Fruit fly (Drosophila melanogaster): ENCODE data around the gene her.

The her gene

DNA sequence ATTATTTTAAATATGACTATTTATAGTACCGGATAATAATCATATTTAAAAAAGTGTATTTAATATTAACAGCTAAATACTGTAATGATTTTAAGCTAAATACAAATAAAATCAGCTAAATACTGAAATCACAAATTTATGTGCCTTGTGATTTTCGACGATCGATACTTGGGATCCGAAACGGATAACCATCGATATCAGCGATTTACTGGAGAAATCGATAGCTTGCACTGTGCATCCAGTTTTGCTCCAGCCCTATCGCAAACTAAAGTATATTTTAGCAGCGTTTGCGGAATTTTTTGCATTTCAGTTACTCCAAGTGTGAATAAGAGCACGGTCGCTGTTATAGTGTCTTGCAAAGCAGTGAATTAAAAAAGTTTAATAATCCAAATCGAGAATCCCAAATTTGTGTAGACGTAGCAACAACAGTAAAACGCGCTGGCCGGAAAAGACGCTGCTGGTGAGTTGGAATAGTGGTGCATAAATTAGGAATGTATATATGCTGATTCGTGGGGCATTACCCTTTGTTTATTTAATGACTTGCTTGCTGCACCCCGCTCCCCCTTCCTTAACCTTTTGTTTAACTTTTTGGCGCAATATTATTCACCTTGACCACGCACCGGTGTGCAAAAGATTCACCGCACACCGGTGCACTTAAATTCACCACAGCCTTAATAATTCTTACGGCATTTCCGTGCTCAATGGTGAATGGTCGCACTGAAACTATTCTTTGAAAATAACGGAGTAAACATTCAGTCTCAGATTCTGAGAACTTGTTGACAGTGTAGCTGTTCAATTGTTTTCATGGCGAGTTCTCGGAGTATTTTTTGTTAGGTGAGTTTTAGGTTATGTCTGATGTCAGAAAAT lies 3.1 kb downstream of the her start, which contains the start of the genes grp and squ:
TSS of gene grp (plus strand) at position 238 of the 867 bp plus-strand sequence.
TSS of gene squ (plus strand) at position 238 of the 867 bp plus-strand sequence.
- TF ChIP-seq CTCF (optimal IDR thresholded peaks at IDR 0.05) = peak in 1 of 2 experiments; percentile 27
- no peak for TF ChIP-seq CG8478 (optimal IDR thresholded peaks at IDR 0.05)

DNA sequence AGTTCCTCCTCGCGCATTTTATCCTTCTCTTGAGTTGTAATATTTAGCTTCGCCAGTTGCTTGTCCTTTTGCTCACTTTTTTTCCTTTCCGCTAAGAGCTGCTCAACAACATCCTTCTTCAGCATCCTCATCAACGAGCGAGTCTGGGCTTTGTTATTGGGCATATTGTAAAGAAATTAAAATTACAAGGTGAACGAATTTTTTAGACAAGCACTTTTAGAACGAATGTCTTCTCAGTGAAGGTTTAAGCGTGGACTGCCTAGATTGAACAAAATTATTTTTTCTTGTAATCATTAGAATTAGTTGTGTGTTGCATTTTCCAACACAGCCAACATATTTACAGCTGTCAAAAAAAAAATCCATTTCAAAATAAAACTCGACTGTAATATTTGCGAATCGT lies 5.2 kb downstream of the her start, which contains the start of gene CG33552:
TSS of gene CG33552 (plus strand) at position 301 of the 400 bp plus-strand sequence.
- TF ChIP-seq CG8478 (optimal IDR thresholded peaks at IDR 0.05) (no peak), CTCF (optimal IDR thresholded peaks at IDR 0.05) (no peak)

DNA sequence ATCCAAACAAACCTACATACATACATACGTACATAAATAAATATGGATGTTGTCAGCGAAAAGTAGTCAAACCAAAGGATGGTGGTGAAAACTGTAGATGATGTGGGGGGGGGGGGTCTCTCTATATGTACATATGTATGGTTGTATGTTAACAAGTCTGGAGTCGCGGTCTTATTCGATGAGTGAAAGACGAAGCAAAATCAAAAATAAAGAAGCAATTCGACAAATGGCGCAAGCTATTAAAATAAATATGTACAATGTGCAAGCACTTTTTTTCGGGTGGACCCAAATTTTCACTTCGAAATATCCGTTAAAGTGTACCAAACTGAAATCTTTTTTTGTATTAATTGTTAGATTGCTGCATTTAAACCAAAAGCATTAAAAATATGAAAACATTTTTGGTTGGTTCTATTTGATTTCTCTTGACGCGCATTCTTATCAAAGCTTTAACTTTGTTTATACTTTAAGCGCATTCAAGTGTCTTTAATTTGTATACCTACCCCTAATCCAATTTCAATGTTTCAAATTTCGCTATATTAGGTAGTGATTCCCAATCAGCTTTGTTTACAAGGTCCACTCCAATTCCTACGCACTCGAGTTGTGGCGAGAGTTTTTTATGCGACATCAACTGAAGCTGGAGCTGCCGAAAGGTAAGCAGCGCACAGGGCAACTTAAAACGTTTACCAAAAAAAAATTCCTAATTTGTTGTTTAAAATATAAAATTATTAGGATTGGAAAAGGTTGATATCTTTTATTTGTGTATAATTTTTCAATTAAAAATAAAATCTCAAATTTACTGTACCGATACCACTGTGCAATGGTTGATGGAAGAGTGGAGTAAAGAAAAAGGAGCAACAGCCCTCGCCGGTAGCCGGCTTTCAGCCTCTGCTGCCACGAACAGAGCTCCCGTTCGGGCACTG lies 7.2 kb downstream of the her start, which contains the start of gene CG31807:
TSS of gene CG31807 (minus strand) at position 51 of the 920 bp plus-strand sequence.
- no peak for TF ChIP-seq CTCF (optimal IDR thresholded peaks at IDR 0.05)
- TF ChIP-seq CG8478 (optimal IDR thresholded peaks at IDR 0.05) = no peak

DNA sequence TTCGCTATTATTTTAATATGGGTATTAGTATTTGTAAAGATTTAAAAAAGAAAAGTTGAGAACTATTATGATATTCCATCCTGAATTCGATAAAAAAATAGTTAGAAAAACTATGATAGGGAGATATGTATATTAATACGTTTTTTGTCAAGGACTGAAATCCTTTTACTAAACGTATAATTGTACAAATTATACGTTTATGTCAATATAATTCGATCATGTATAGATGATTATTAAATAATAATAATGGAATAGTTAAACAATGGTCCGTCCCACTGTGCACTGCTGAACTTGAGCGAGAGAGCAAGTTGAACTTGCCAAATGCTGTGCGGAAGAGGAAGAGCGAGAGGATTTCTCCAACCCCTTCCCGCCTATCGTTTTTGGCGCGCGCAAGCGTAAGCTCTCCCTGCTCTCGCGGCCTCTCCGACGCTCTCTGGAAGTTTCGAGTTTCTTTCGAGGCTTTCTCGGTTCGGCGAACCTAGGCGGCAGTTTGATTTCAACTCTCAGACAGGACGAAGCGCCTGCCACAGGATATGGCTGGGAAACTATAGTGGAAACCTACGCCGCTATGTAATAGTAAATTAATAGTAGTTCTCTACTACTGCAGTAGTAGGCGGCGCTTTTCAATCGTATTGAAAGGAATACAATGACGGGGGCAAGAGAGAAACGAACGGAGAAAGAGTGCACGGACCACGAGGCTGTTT lies 8.1 kb downstream of the her start:
- no peak for TF ChIP-seq CTCF (optimal IDR thresholded peaks at IDR 0.05)
- no peak for TF ChIP-seq CG8478 (optimal IDR thresholded peaks at IDR 0.05)

DNA sequence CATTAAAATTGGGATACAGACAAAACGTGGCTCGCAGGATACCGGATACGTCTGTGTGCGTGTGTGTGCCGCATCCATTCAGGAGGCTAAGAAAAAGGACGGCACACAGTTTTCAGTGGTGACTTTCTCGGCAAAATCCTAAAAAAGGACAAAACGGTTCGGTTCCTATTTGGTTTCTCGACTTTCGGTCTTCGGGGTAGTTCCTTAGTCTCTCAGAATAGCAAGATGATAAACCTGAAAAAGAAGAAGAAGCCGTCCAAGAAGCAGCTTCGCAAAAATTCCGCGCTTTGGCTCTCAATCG lies 8.6 kb downstream of the her start:
- peak in 1 of 2 experiments; percentile 18 for TF ChIP-seq CTCF (optimal IDR thresholded peaks at IDR 0.05)
- no peak for TF ChIP-seq CG8478 (optimal IDR thresholded peaks at IDR 0.05)

DNA sequence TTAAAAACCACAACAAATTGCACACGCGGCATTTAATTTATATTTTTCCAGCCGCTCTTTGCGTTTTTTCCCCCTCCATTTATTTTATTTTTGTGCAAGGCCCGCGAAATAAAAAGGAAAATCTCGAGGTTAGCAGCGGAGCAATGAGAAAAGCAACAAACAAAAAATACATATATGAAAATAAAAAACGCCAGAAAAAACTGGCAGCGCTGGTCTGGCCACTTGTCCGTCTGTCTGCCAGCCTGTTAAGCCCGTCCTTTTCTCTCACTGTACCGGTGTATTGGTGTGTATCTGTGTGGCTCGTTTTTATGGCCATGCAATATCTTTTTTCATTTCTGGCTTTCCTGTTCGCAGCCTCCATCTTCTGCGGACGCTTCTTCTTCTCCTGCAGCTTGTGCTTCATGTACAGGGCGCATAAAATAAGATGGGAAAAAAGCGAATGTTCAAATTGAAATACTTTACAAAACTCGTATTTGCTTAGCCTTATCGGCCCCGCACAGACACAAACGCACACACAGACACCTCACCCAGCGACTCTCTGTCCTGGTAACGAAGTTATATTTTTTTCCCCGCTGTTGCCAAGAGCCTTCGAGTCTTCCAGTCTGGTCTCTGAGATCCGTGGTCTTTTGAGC lies 9.5 kb downstream of the her start:
- TF ChIP-seq CTCF (optimal IDR thresholded peaks at IDR 0.05) (no peak), CG8478 (optimal IDR thresholded peaks at IDR 0.05) (no peak)

DNA sequence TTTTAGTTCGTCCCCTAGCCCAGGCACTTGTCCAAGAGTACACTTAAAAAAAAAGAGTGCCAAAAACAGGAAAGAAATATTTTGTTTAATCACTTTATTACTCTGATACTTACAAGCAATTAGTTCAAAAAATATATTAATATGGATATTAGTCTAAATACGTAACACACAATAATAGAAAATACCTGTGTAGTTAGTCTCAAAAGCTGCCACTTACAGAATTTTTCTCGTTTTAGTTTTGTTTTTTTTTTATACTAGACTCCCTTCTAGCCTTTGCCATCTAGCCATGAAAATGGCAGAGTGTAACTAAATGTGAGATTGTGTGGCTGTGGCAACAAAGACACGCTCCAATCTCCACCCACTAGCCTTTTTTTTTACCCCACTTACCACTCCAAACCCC lies 10.9 kb downstream of the her start:
- TF ChIP-seq CG8478 (optimal IDR thresholded peaks at IDR 0.05) (no peak), CTCF (optimal IDR thresholded peaks at IDR 0.05) (no peak)

DNA sequence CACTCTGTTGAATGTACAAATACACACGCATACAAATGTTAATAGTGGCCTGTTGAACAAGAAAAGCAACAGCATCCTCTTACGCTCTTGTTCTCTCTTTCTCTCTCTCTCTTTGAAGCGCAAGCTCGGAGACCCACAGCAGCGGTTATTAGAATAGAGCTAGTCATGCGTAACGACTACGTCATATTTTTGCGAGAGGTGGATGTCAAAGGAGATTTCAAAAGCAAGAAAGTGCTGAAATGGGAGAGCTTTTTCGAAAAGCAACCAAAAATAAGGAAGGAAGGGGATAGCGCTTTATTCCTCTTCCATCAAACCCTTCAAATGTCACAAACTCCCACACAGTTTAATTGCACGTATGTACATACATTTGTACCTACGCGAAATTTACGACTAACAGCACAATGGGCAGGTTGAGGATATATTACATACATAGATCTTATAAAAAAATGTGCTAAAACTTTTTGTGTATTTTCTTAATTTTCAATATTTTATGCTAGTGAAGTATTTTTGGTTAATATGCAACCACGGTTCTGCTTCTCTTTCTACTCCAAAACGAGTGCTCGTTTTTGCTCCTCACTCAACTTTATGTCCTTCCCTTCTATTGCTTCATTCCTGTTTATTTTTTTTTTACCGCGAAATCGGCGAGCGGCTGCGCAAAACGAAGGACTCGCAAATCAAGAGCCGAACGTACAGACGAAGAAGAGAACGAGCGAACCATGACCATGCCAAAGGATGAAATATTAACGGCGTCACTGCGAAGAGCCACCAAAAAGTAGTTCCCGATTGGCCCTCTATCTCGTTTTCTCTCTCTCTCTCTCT lies 13.0 kb downstream of the her start:
- TF ChIP-seq CTCF (optimal IDR thresholded peaks at IDR 0.05) = no peak
- TF ChIP-seq CG8478 (optimal IDR thresholded peaks at IDR 0.05) = no peak

DNA sequence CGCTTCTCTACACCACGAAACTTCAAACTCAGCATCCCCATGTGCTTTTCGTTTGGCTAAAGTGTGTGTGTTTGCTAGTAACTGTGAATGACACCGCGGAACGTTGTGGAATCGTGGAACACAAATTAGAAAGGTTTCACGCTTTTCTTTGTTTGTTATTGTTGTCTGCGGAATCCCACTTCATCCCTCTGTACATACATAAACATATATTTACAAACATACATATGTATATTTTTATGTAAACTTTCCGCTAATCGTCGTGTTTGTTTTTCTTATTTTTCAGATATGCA lies 13.6 kb downstream of the her start:
- no peak for TF ChIP-seq CTCF (optimal IDR thresholded peaks at IDR 0.05)
- TF ChIP-seq CG8478 (optimal IDR thresholded peaks at IDR 0.05) = no peak

DNA sequence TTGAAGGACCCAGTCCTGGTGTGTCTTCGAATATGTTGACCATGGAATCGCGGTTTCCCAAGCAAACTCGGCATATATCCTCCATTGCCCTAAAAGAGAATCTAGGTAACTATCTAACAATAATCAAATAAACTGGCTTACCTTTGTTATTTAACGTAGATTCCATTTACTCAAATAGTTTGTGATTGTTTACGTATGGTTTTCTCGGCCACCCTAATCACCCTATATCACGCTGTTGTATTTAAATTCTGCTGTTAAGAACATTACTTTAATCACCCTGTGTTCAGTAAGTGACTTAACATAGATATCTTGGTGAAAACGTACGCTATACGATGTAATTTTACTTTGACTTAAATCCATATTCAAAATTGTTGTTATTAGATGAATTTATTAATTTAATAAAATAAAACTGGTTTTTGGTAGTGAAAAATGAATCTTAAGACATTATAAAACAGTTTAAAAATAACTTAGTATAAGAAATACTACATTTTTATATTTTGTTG lies 26.1 kb downstream of the her start:
- no peak for TF ChIP-seq CG8478 (optimal IDR thresholded peaks at IDR 0.05)
- no peak for TF ChIP-seq CTCF (optimal IDR thresholded peaks at IDR 0.05)

DNA sequence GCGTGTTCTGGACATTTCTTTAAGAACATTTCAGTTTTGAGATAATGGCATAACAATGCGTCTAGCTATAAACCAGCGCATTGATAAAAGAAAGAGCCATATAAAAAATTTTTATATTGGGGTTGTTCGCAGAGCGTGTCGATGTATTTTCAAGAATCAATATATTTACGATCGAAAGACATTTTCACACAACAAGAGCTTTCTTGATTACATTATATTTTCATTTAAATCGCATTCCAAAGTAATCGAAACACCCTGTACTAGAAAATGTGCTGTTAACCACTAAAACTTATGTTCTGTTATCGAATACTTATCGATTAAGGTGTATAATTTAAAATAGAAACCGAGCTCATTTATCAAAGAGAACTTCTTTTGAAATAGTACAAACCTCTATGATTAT lies 26.8 kb downstream of the her start:
- TF ChIP-seq CTCF (optimal IDR thresholded peaks at IDR 0.05) (no peak), CG8478 (optimal IDR thresholded peaks at IDR 0.05) (no peak)

DNA sequence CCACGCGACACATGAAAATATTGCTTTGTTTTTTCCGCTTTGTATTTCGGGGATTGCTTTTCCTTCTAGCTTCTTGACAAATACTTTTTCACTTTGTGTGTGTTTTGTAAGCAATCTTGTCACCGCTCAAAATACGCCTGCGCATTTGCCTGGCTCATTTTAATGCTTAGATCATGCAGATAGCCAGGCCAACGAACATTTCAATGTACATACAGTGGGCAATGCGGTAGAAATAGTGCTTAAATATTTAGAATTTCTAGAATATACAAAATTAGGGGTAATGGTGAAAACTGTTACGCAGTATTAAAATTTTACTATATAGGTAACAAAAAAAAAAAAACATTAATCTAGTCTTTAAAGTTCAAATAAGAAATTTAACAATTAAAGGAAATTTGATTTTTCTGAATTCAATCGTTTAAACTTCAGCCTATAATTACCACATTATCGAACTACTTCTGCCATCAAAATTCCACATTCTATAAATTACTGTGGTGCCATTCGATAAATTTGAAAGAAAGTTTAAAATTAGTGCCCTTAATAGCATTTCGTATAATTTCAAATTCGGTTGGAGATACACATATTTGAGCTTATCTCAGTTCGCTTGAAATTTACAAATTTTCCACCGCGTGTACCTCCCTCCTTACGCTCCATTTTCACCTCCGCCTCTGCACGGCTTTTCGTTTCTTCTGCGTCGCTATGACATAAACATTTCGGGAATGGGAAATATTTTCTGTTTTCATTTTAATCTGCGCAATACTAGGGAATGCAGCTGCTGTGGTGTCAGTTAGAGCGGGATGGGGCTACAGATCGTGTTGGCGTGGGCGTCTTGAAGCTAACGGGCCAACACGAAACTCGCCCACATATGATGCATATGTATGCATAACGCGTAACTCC lies 30.1 kb downstream of the her start:
- no peak for TF ChIP-seq CTCF (optimal IDR thresholded peaks at IDR 0.05)
- TF ChIP-seq CG8478 (optimal IDR thresholded peaks at IDR 0.05) = no peak

DNA sequence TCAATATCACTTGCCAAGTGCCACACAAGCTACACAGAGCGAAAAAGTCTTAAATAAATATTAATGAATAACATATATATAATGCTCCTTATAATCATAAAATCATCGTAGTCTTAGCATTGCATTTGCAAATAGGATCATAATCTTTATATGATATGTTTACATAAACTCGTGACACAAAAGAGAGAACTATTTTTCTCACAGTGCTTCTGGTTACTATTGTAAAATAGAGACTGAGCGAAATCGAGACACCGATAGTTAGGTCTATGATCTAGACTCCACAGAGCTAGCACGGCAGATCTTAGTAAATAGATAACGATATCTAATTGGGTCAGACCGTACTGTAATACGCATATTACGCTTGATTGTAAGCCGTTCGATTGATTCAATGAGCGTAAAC lies 32.7 kb downstream of the her start:
- no peak for TF ChIP-seq CG8478 (optimal IDR thresholded peaks at IDR 0.05)
- no peak for TF ChIP-seq CTCF (optimal IDR thresholded peaks at IDR 0.05)

Data from S2 (cell line).